Worm (Caenorhabditis elegans) whole organism, midembryonic: ENCODE data around the gene mut-15.

Source experiments
- T22C8.4 ChIP-seq: fragments of 200-800 bp; sonication (Bioruptor generic); IDR thresholded peaks from 2 replicates; pipeline ENCODE4 v1.3.6; 2022; ENCODE audit warnings: missing genetic modification characterization, missing compliant biosample characterization
- cog-1 ChIP-seq: sonication (generic microtip); optimal IDR thresholded peaks from 2 replicates; lab custom pipeline; 2016; ENCODE audit warnings: missing genetic modification characterization, missing compliant biosample characterization
- flt-1 ChIP-seq: fragments of 200-800 bp; sonication (Bioruptor generic); IDR thresholded peaks from 2 replicates; pipeline ENCODE4 v1.3.6; 2022; ENCODE audit warnings: missing genetic modification characterization, missing compliant biosample characterization
- klf-2 ChIP-seq: fragments of 200-800 bp; sonication (Bioruptor generic); conservative IDR thresholded peaks from 2 replicates; pipeline ENCODE4 v1.3.6; 2022; ENCODE audit warnings: missing genetic modification reagents, missing genetic modification characterization, missing compliant biosample characterization
- med-1 ChIP-seq: sonication (generic microtip); optimal IDR thresholded peaks from 2 replicates; lab custom pipeline; 2017; ENCODE audit warnings: missing genetic modification characterization, mild to moderate bottlenecking, missing compliant biosample characterization, antibody characterized with exemption, missing genetic modification reagents; ENCODE audit not compliant: insufficient read depth
- ref-1 ChIP-seq: fragments of 200-800 bp; sonication (Bioruptor generic); conservative IDR thresholded peaks from 2 replicates; pipeline ENCODE4 v1.3.6; 2022; ENCODE audit warnings: missing genetic modification reagents, missing genetic modification characterization, missing compliant biosample characterization
- tab-1 ChIP-seq: fragments of 200-800 bp; sonication (Bioruptor generic); IDR thresholded peaks from 2 replicates; pipeline ENCODE4 v1.3.6; 2022; ENCODE audit warnings: missing genetic modification characterization, missing compliant biosample characterization
- ztf-23 ChIP-seq: fragments of 200-800 bp; sonication (Bioruptor generic); IDR thresholded peaks from 2 replicates; pipeline ENCODE4 v1.3.6; 2022; ENCODE audit warnings: missing genetic modification reagents, missing genetic modification characterization, missing compliant biosample characterization
- ztf-29 ChIP-seq: fragments of 200-800 bp; sonication (Bioruptor generic); IDR thresholded peaks from 2 replicates; pipeline ENCODE4 v1.3.6; 2022; ENCODE audit warnings: missing genetic modification reagents, missing genetic modification characterization, missing compliant biosample characterization

DNA sequence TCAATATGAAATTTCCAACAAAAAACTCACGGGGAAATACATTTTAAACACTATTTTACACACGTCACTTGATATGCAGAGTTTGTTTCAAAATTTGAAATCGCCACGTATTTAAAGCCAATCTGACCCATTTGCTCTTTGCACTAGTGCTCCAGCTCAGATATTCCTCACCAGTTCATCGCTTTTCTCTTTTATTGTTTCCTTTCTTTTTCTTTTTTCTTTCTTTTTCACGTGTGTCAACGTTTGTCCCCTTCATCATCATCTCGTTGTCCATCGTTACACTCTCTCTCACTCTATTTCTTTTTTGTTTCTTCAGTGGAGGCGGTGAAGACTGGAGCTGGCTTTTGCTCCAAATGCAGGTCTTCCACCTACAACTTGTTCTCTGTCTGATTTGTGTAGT, 17.8 kb upstream of the mut-15 start, which contains the start of gene F02D8.4:
- no peak for TF ChIP-seq ztf-29
- no peak for TF ChIP-seq flt-1 (GFP tag; lab: Robert Waterston, UW)
- TF ChIP-seq T22C8.4 (GFP tag; lab: Robert Waterston, UW), result no peak
- no peak for TF ChIP-seq ref-1
- TF ChIP-seq cog-1, result no peak
- no peak for TF ChIP-seq ztf-23 (GFP tag; lab: Robert Waterston, UW)
- no peak for TF ChIP-seq med-1 (GFP tag; lab: Kevin White, UChicago)
- no peak for TF ChIP-seq klf-2 (GFP tag; lab: Robert Waterston, UW)
- no peak for TF ChIP-seq tab-1 (GFP tag; lab: Robert Waterston, UW)
